Worm (Caenorhabditis elegans) whole organism, L1 larva: Measurements from ENCODE around the gene arl-6.

Source experiments
- C16A3.4 ChIP-seq: fragments of 150-350 bp; optimal IDR thresholded peaks from 2 replicates; lab custom pipeline; 2014; ENCODE audit warnings: missing biosample characterization, missing genetic modification characterization
- F16B12.6 ChIP-seq: fragments of 150-350 bp; optimal IDR thresholded peaks from 2 replicates; lab custom pipeline; 2014; ENCODE audit warnings: missing biosample characterization, missing genetic modification characterization
- aha-1 ChIP-seq: fragments of 150-350 bp; optimal IDR thresholded peaks from 2 replicates; lab custom pipeline; 2014; ENCODE audit warnings: missing biosample characterization, missing genetic modification characterization
- aly-2 ChIP-seq: fragments of 150-350 bp; optimal IDR thresholded peaks from 2 replicates; lab custom pipeline; 2014; ENCODE audit warnings: missing biosample characterization, missing genetic modification characterization
- blmp-1 ChIP-seq: fragments of 150-350 bp; optimal IDR thresholded peaks from 2 replicates; lab custom pipeline; 2014; ENCODE audit warnings: missing biosample characterization, missing genetic modification characterization
- ceh-8 ChIP-seq: fragments of 200-800 bp; sonication (Bioruptor generic); optimal IDR thresholded peaks from 2 replicates; lab custom pipeline; 2018; ENCODE audit warnings: mild to moderate bottlenecking, missing genetic modification characterization, moderate library complexity, missing compliant biosample characterization
- ceh-88 ChIP-seq: fragments of 200-800 bp; sonication (Bioruptor generic); IDR thresholded peaks from 2 replicates; pipeline ENCODE4 v1.3.6; 2022; ENCODE audit warnings: missing genetic modification characterization, missing compliant biosample characterization
- dpl-1 ChIP-seq, 3 experiments: fragments of 150-350 bp in 2 of 3; sonication (generic microtip) in 1 of 3; optimal IDR thresholded peaks; 2 replicates each; lab custom pipeline; 2014 to 2017; ENCODE audit warnings: missing biosample characterization in 3 of 3, missing genetic modification characterization in 3 of 3, missing genetic modification reagents in 3 of 3
- dsc-1 ChIP-seq: sonication (generic microtip); optimal IDR thresholded peaks from 2 replicates; lab custom pipeline; 2016; ENCODE audit warnings: mild to moderate bottlenecking, missing genetic modification characterization, missing compliant biosample characterization
- efl-1 ChIP-seq, 4 experiments: fragments of 150-350 bp; optimal IDR thresholded peaks in 3 of 4; peaks in 1 of 4; 1 replicate in 1 of 4; 2 replicates in 3 of 4; lab custom pipeline; 2014; ENCODE audit warnings: missing biosample characterization in 2 of 4, missing genetic modification characterization in 2 of 4, missing genetic modification reagents in 2 of 4
- egl-13 ChIP-seq: sonication (generic microtip); optimal IDR thresholded peaks from 2 replicates; lab custom pipeline; 2016; ENCODE audit warnings: missing genotype, missing genetic modification reagents, missing genetic modification characterization, missing compliant biosample characterization
- egl-27 ChIP-seq, 2 experiments: fragments of 150-350 bp in 1 of 2; sonication (generic microtip); optimal IDR thresholded peaks; 3 replicates each; lab custom pipeline; 2017 to 2018; ENCODE audit warnings: missing biosample characterization in 2 of 2, missing genetic modification characterization in 2 of 2, missing genetic modification reagents in 2 of 2
- elt-2 ChIP-seq: sonication (generic microtip); optimal IDR thresholded peaks from 2 replicates; lab custom pipeline; 2016; ENCODE audit warnings: missing genetic modification characterization, mild to moderate bottlenecking, inconsistent platforms, missing compliant biosample characterization, missing genetic modification reagents
- elt-3 ChIP-seq, 6 experiments: fragments of 150-350 bp in 1 of 6; sonication (generic microtip); optimal IDR thresholded peaks; 2 replicates each; lab custom pipeline; 2017 to 2018; ENCODE audit warnings: missing biosample characterization in 6 of 6, missing genetic modification characterization in 6 of 6, inconsistent platforms in 1 of 6
- ets-5 ChIP-seq: fragments of 200-800 bp; sonication (Bioruptor generic); IDR thresholded peaks from 2 replicates; pipeline ENCODE4 v1.3.6; 2022; ENCODE audit warnings: missing genetic modification characterization, missing compliant biosample characterization
- fkh-10 ChIP-seq: sonication (generic microtip); optimal IDR thresholded peaks from 2 replicates; lab custom pipeline; 2017; ENCODE audit warnings: missing biosample characterization, missing genetic modification reagents, missing genetic modification characterization
- fos-1 ChIP-seq: fragments of 150-350 bp; optimal IDR thresholded peaks from 2 replicates; lab custom pipeline; 2014; ENCODE audit warnings: missing biosample characterization, missing genetic modification characterization
- grh-1 ChIP-seq: fragments of 200-800 bp; sonication (Bioruptor generic); IDR thresholded peaks from 2 replicates; pipeline ENCODE4 v1.3.6; 2022; ENCODE audit warnings: missing genetic modification reagents, missing genetic modification characterization, missing compliant biosample characterization
- hlh-17 ChIP-seq: fragments of 200-800 bp; sonication (Bioruptor generic); optimal IDR thresholded peaks from 2 replicates; lab custom pipeline; 2018; ENCODE audit warnings: missing genetic modification characterization, mild to moderate bottlenecking, missing compliant biosample characterization, moderate library complexity, borderline replicate concordance
- hpl-2 ChIP-seq: fragments of 150-350 bp; optimal IDR thresholded peaks from 2 replicates; lab custom pipeline; 2014; ENCODE audit warnings: missing biosample characterization, missing genetic modification reagents, missing genetic modification characterization
- jun-1 ChIP-seq: fragments of 150-350 bp; optimal IDR thresholded peaks from 2 replicates; lab custom pipeline; 2014; ENCODE audit warnings: missing biosample characterization, missing genetic modification reagents, missing genetic modification characterization
- lin-13 ChIP-seq: fragments of 150-350 bp; optimal IDR thresholded peaks from 2 replicates; lab custom pipeline; 2014; ENCODE audit warnings: missing biosample characterization, missing genetic modification reagents, missing genetic modification characterization
- lin-15B ChIP-seq: fragments of 150-350 bp; sonication (generic microtip); optimal IDR thresholded peaks from 3 replicates; lab custom pipeline; 2014; ENCODE audit warnings: missing biosample characterization, missing genetic modification characterization
- lin-35 ChIP-seq, 2 experiments: fragments of 150-350 bp; optimal IDR thresholded peaks; 2 replicates each; lab custom pipeline; 2014; ENCODE audit warnings: missing biosample characterization in 2 of 2, missing genetic modification characterization in 2 of 2, missing genetic modification reagents in 2 of 2
- lin-39 ChIP-seq: fragments of 150-350 bp; optimal IDR thresholded peaks from 2 replicates; lab custom pipeline; 2014; ENCODE audit warnings: missing biosample characterization, missing genetic modification reagents, missing genetic modification characterization
- lsy-2 ChIP-seq, 2 experiments: fragments of 150-350 bp; optimal IDR thresholded peaks; 2 replicates each; lab custom pipeline; 2014; ENCODE audit warnings: missing biosample characterization in 2 of 2, missing genetic modification characterization in 2 of 2
- nhr-19 ChIP-seq: fragments of 200-800 bp; sonication (Bioruptor generic); conservative IDR thresholded peaks from 2 replicates; pipeline ENCODE4 v1.3.6; 2022; ENCODE audit warnings: missing genetic modification characterization, missing compliant biosample characterization
- nhr-20 ChIP-seq: sonication (generic microtip); optimal IDR thresholded peaks from 2 replicates; lab custom pipeline; 2016; ENCODE audit warnings: mild to moderate bottlenecking, missing genetic modification characterization, missing compliant biosample characterization
- nhr-237 ChIP-seq: fragments of 150-350 bp; optimal IDR thresholded peaks from 2 replicates; lab custom pipeline; 2014; ENCODE audit warnings: missing biosample characterization, missing genetic modification characterization
- nhr-28 ChIP-seq: fragments of 150-350 bp; optimal IDR thresholded peaks from 2 replicates; lab custom pipeline; 2014; ENCODE audit warnings: missing biosample characterization, missing genetic modification characterization
- nhr-71 ChIP-seq: sonication (generic microtip); optimal IDR thresholded peaks from 2 replicates; lab custom pipeline; 2016; ENCODE audit warnings: mild to moderate bottlenecking, missing genetic modification characterization, moderate library complexity, missing compliant biosample characterization
- nhr-77 ChIP-seq: fragments of 150-350 bp; optimal IDR thresholded peaks from 2 replicates; lab custom pipeline; 2014; ENCODE audit warnings: missing biosample characterization, missing genetic modification characterization
- nhr-84 ChIP-seq: sonication (generic microtip); optimal IDR thresholded peaks from 2 replicates; lab custom pipeline; 2017; ENCODE audit warnings: missing biosample characterization, missing genetic modification characterization
- nhr-85 ChIP-seq: sonication (generic microtip); peaks from one replicate; lab custom pipeline; 2016; ENCODE audit warnings: missing genetic modification characterization, inconsistent platforms, missing compliant biosample characterization
- pag-3 ChIP-seq: sonication (generic microtip); optimal IDR thresholded peaks from 2 replicates; lab custom pipeline; 2017; ENCODE audit warnings: missing genetic modification characterization, mild to moderate bottlenecking, missing compliant biosample characterization, antibody characterized with exemption, borderline replicate concordance; ENCODE audit not compliant: insufficient read depth
- pax-3 ChIP-seq: fragments of 200-800 bp; sonication (Bioruptor generic); optimal IDR thresholded peaks from 2 replicates; lab custom pipeline; 2018; ENCODE audit warnings: mild to moderate bottlenecking, missing genetic modification characterization, moderate library complexity, missing compliant biosample characterization
- rnt-1 ChIP-seq: sonication (generic microtip); optimal IDR thresholded peaks from 2 replicates; lab custom pipeline; 2016; ENCODE audit warnings: mild to moderate bottlenecking, missing genetic modification characterization, moderate library complexity, missing compliant biosample characterization
- skn-1 ChIP-seq: fragments of 150-350 bp; optimal IDR thresholded peaks from 2 replicates; lab custom pipeline; 2014; ENCODE audit warnings: missing biosample characterization, missing genetic modification characterization
- snpc-4 ChIP-seq: fragments of 150-350 bp; optimal IDR thresholded peaks from 2 replicates; lab custom pipeline; 2014; ENCODE audit warnings: missing biosample characterization, missing genetic modification characterization
- swsn-7 ChIP-seq: sonication (generic microtip); optimal IDR thresholded peaks from 2 replicates; lab custom pipeline; 2016; ENCODE audit warnings: missing genetic modification characterization, missing compliant biosample characterization
- tbx-2 ChIP-seq: sonication (generic microtip); optimal IDR thresholded peaks from 2 replicates; lab custom pipeline; 2016; ENCODE audit warnings: missing genetic modification characterization, missing compliant biosample characterization
- tlp-1 ChIP-seq: fragments of 150-350 bp; optimal IDR thresholded peaks from 2 replicates; lab custom pipeline; 2014; ENCODE audit warnings: missing biosample characterization, missing genetic modification characterization
- unc-130 ChIP-seq: fragments of 150-350 bp; optimal IDR thresholded peaks from 2 replicates; lab custom pipeline; 2017; ENCODE audit warnings: missing biosample characterization, missing genetic modification characterization, inconsistent platforms
- unc-30 ChIP-seq: sonication (generic microtip); optimal IDR thresholded peaks from 2 replicates; lab custom pipeline; 2017; ENCODE audit warnings: missing biosample characterization, missing genetic modification characterization
- unc-98 ChIP-seq: fragments of 200-800 bp; sonication (Bioruptor generic); IDR thresholded peaks from 2 replicates; pipeline ENCODE4 v1.3.6; 2022; ENCODE audit warnings: missing genetic modification characterization, missing compliant biosample characterization
- zag-1 ChIP-seq: fragments of 150-350 bp; optimal IDR thresholded peaks from 2 replicates; lab custom pipeline; 2014; ENCODE audit warnings: missing biosample characterization, missing genetic modification characterization

The arl-6 gene

DNA sequence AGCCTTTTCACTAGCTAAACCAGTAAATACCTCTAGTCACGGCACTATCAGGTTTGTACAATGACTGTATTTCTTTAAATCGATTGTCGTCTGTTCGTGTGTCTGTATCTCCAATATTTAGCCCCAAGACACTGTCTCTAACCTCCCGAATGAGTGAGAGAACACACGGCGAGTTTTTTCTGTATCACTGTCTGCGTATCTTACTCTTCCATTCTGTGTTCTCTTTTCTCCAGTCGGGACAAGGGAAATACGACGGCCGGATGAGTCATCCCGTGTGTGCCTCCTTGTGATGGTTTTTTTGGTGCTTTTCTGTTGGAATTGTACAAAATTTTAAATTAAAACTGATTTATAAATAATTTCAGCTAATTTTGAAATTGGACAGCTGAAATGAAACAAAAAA is 18.6 kb downstream of the arl-6 start (continued):
- peak; percentile 67 for TF ChIP-seq nhr-77 (tag; lab: Kevin White, UChicago)
- peak; percentile 99 for TF ChIP-seq fos-1 (tag; lab: Kevin White, UChicago)
- no peak for TF ChIP-seq ceh-8 (GFP tag; lab: Kevin White, UChicago)
- peak in 3 of 6 experiments; percentile 3 to 78 (median 38) for TF ChIP-seq elt-3 (tag; optimal IDR thresholded peaks at IDR 0.05; lab: Kevin White, UChicago)
- TF ChIP-seq ceh-88 (GFP tag; lab: Robert Waterston, UW): no peak
- TF ChIP-seq F16B12.6: peak; percentile 57
- no peak for TF ChIP-seq pag-3 (tag; lab: Kevin White, UChicago)
- TF ChIP-seq lsy-2 (tag; optimal IDR thresholded peaks at IDR 0.05; lab: Kevin White, UChicago): peak; percentile 45 to 80
- TF ChIP-seq aly-2: peak; percentile 8
- TF ChIP-seq nhr-71 (tag; lab: Kevin White, UChicago): peak; percentile 71
- TF ChIP-seq tbx-2 (tag; lab: Kevin White, UChicago): peak; percentile 56
- no peak for TF ChIP-seq elt-2 (tag; lab: Kevin White, UChicago)
- TF ChIP-seq unc-130 (tag; lab: Kevin White, UChicago): no peak

ce11 chrIII:4792560-4793136 is 22.0 kb downstream of the arl-6 start, which contains the start of gene mip-1:
Gene mip-1 (plus strand): TSS chrIII:4793086.
- TF ChIP-seq fos-1 (tag; lab: Kevin White, UChicago) (no peak), jun-1 (tag; lab: Kevin White, UChicago) (no peak), C16A3.4 (tag; lab: Kevin White, UChicago) (no peak), snpc-4 (tag; lab: Kevin White, UChicago) (no peak), lsy-2 (tag; optimal IDR thresholded peaks at IDR 0.05; lab: Kevin White, UChicago) (no peak), nhr-237 (tag; lab: Kevin White, UChicago) (no peak), ceh-8 (GFP tag; lab: Kevin White, UChicago) (no peak), skn-1 (tag; lab: Kevin White, UChicago) (no peak), nhr-84 (no peak), efl-1 (optimal IDR thresholded peaks at IDR 0.05; lab: Kevin White, UChicago) (no peak), efl-1 (GFP tag; optimal IDR thresholded peaks at IDR 0.05 in 1 of 2; lab: Kevin White, UChicago) (no peak), pax-3 (no peak), nhr-19 (GFP tag; lab: Robert Waterston, UW) (no peak), fkh-10 (GFP tag; lab: Kevin White, UChicago) (no peak), ets-5 (GFP tag; lab: Robert Waterston, UW) (no peak), F16B12.6 (no peak)

- TF ChIP-seq grh-1 (GFP tag; lab: Robert Waterston, UW): no peak
- TF ChIP-seq dsc-1 (tag; lab: Kevin White, UChicago): no peak
- TF ChIP-seq blmp-1 (tag; lab: Kevin White, UChicago): peak; percentile 74
- TF ChIP-seq hpl-2: no peak
- TF ChIP-seq lin-35 (GFP tag; optimal IDR thresholded peaks at IDR 0.05; lab: Kevin White, UChicago): peak; percentile 58 to 81
- no peak for TF ChIP-seq unc-98 (GFP tag; lab: Robert Waterston, UW)
- TF ChIP-seq tlp-1 (tag; lab: Kevin White, UChicago): no peak
- TF ChIP-seq lin-39 (tag; lab: Kevin White, UChicago): no peak
- no peak for TF ChIP-seq snpc-4 (tag; lab: Kevin White, UChicago)
- no peak for TF ChIP-seq hlh-17 (GFP tag; lab: Kevin White, UChicago)
- TF ChIP-seq nhr-84: no peak
- TF ChIP-seq nhr-28 (tag; lab: Kevin White, UChicago): no peak
- no peak for TF ChIP-seq zag-1 (tag; lab: Kevin White, UChicago)
- no peak for TF ChIP-seq lin-15B (tag; lab: Kevin White, UChicago)
- no peak for TF ChIP-seq nhr-85 (tag; lab: Kevin White, UChicago)
- TF ChIP-seq lin-13 (GFP tag; lab: Kevin White, UChicago): no peak
- TF ChIP-seq F16B12.6: peak; percentile 80
- no peak for TF ChIP-seq fkh-10 (GFP tag; lab: Kevin White, UChicago)
- no peak for TF ChIP-seq unc-30 (tag; lab: Kevin White, UChicago)
- TF ChIP-seq efl-1 (optimal IDR thresholded peaks at IDR 0.05; lab: Kevin White, UChicago): peak; percentile 16 to 70
- peak; percentile 82 to 97 for TF ChIP-seq efl-1 (GFP tag; optimal IDR thresholded peaks at IDR 0.05 in 1 of 2; lab: Kevin White, UChicago)
- TF ChIP-seq swsn-7: no peak
- no peak for TF ChIP-seq nhr-71 (tag; lab: Kevin White, UChicago)
- no peak for TF ChIP-seq rnt-1 (tag; lab: Kevin White, UChicago)
- peak; percentile 68 to 85 (median 73) for TF ChIP-seq dpl-1 (GFP tag; optimal IDR thresholded peaks at IDR 0.05; lab: Kevin White, UChicago)
- no peak for TF ChIP-seq egl-27 (tag; optimal IDR thresholded peaks at IDR 0.05; lab: Kevin White, UChicago)
- no peak for TF ChIP-seq ceh-8 (GFP tag; lab: Kevin White, UChicago)
- TF ChIP-seq nhr-77 (tag; lab: Kevin White, UChicago): no peak
- TF ChIP-seq skn-1 (tag; lab: Kevin White, UChicago): no peak
- TF ChIP-seq aha-1 (tag; lab: Kevin White, UChicago): no peak
- no peak for TF ChIP-seq nhr-20 (tag; lab: Kevin White, UChicago)
- TF ChIP-seq egl-13: no peak
These were observed 28.9 kb downstream of the arl-6 start, which contains the start of gene mel-28 for ce11 chrIII:4785714-4786113. Gene mel-28 (plus strand): TSS chrIII:4786080.
